Comparison of ENCODE assay signal across 4 fruit fly cellular contexts in genomic region chr3L:12136630-12137029, dm6.
TF ChIP-seq lines count a peak whose summit lies in the region.

Gene CG5645 (minus strand): TSS chr3L:12136706.
Gene Atg12 (plus strand): TSS chr3L:12136967.

TF ChIP-seq in whole organism, adult, 20 proteins besides CTCF, POLR2A, EP300 and RAD21 (continued from another document):
- no peak for TF ChIP-seq cnc (optimal IDR thresholded peaks at IDR 0.05; lab: Kevin White, UChicago)
- no peak for TF ChIP-seq Crg-1 (GFP tag; optimal IDR thresholded peaks at IDR 0.05; lab: Kevin White, UChicago)

TF ChIP-seq in whole organism, embryonic, 481 proteins besides CTCF, POLR2A, EP300 and RAD21 (continued from another document and continues in another):
- TF ChIP-seq Chrac-16 (GFP tag; optimal IDR thresholded peaks at IDR 0.05; lab: Kevin White, UChicago): peak; percentile 45
- TF ChIP-seq CG2712 (tag; optimal IDR thresholded peaks at IDR 0.05; lab: Kevin White, UChicago): peak; percentile 80
- peak; percentile 62 for TF ChIP-seq grau (tag; optimal IDR thresholded peaks at IDR 0.05; lab: Kevin White, UChicago)
- peak; percentile 63 for TF ChIP-seq al (GFP tag; IDR thresholded peaks at IDR 0.05; lab: Robert Waterston, UW)
- peak; percentile 65 for TF ChIP-seq Blimp-1 (GFP tag; optimal IDR thresholded peaks at IDR 0.05; lab: Kevin White, UChicago)
- TF ChIP-seq Hr3 (GFP tag; optimal IDR thresholded peaks at IDR 0.05; lab: Kevin White, UChicago): peak; percentile 8
- TF ChIP-seq CG11695 (GFP tag; IDR thresholded peaks at IDR 0.05; lab: Robert Waterston, UW): peak; percentile 41; the same call in 1 of the 3 replicates
- peak; percentile 47; the same call in 2 of the 3 replicates for TF ChIP-seq ase (GFP tag; IDR thresholded peaks at IDR 0.05; lab: Robert Waterston, UW)
- TF ChIP-seq CG4617 (GFP tag; optimal IDR thresholded peaks at IDR 0.05; lab: Kevin White, UChicago; ENCODE audit: borderline replicate concordance): peak; percentile 81
- no peak for TF ChIP-seq chn (GFP tag; optimal IDR thresholded peaks at IDR 0.05; lab: Kevin White, UChicago)
- peak; percentile 41; the same call in 1 of the 2 replicates for TF ChIP-seq sisA (GFP tag; IDR thresholded peaks at IDR 0.05; lab: Robert Waterston, UW)
- peak; percentile 65 for TF ChIP-seq kay (GFP tag; optimal IDR thresholded peaks at IDR 0.05; lab: Kevin White, UChicago)
- no peak for TF ChIP-seq CG6765 (GFP tag; optimal IDR thresholded peaks at IDR 0.05; lab: Kevin White, UChicago)
- TF ChIP-seq amos (GFP tag; IDR thresholded peaks at IDR 0.05; lab: Robert Waterston, UW; ENCODE audit: partially characterized antibody): peak; percentile 78
- no peak for TF ChIP-seq NC2α (GFP tag; optimal IDR thresholded peaks at IDR 0.05; lab: Kevin White, UChicago)
- TF ChIP-seq ATbp (GFP tag; optimal IDR thresholded peaks at IDR 0.05; lab: Kevin White, UChicago): peak; percentile 49
- TF ChIP-seq BtbVII (GFP tag; optimal IDR thresholded peaks at IDR 0.05; lab: Kevin White, UChicago): no peak
- TF ChIP-seq kah (GFP tag; optimal IDR thresholded peaks at IDR 0.05; lab: Kevin White, UChicago): no peak
- no peak for TF ChIP-seq gsb (GFP tag; IDR thresholded peaks at IDR 0.05; lab: Robert Waterston, UW)
- no peak for TF ChIP-seq Lhr (GFP tag; optimal IDR thresholded peaks at IDR 0.05; lab: Kevin White, UChicago)
- no peak for TF ChIP-seq jing (GFP tag; optimal IDR thresholded peaks at IDR 0.05; lab: Kevin White, UChicago)
- no peak for TF ChIP-seq CG8359 (GFP tag; optimal IDR thresholded peaks at IDR 0.05; lab: Kevin White, UChicago; ENCODE audit: borderline replicate concordance)
- TF ChIP-seq her (GFP tag; optimal IDR thresholded peaks at IDR 0.05; lab: Kevin White, UChicago): no peak
- TF ChIP-seq zfh1 (GFP tag; IDR thresholded peaks at IDR 0.05; lab: Robert Waterston, UW): peak; percentile 66; the same call in 2 of the 3 replicates
- TF ChIP-seq corto (GFP tag; optimal IDR thresholded peaks at IDR 0.05; lab: Kevin White, UChicago): peak; percentile 54
- TF ChIP-seq Doc2 (GFP tag; IDR thresholded peaks at IDR 0.05; lab: Robert Waterston, UW): no peak
- peak; percentile 69 for TF ChIP-seq Xrp1 (GFP tag; IDR thresholded peaks at IDR 0.05; lab: Robert Waterston, UW)
- no peak for TF ChIP-seq cad (GFP tag; optimal IDR thresholded peaks at IDR 0.05; lab: Kevin White, UChicago)
- peak; percentile 46 for TF ChIP-seq CG2678 (tag; optimal IDR thresholded peaks at IDR 0.05; lab: Kevin White, UChicago)
- TF ChIP-seq row (GFP tag; IDR thresholded peaks at IDR 0.05; lab: Robert Waterston, UW): peak; percentile 88
- TF ChIP-seq CG34224 (GFP tag; IDR thresholded peaks at IDR 0.05; lab: Robert Waterston, UW; ENCODE audit: partially characterized antibody): peak; percentile 82
- TF ChIP-seq CG12071 (GFP tag; optimal IDR thresholded peaks at IDR 0.05; lab: Kevin White, UChicago): no peak
- no peak for TF ChIP-seq CG4282 (GFP tag; optimal IDR thresholded peaks at IDR 0.05; lab: Kevin White, UChicago)
- TF ChIP-seq CG11398 (GFP tag; optimal IDR thresholded peaks at IDR 0.05; lab: Kevin White, UChicago): no peak
- peak; percentile 85 for TF ChIP-seq CG17829 (tag; optimal IDR thresholded peaks at IDR 0.05; lab: Kevin White, UChicago)
- no peak for TF ChIP-seq Mes4 (GFP tag; optimal IDR thresholded peaks at IDR 0.05; lab: Kevin White, UChicago)
- peak; percentile 70 for TF ChIP-seq CG9932 (GFP tag; IDR thresholded peaks at IDR 0.05; lab: Robert Waterston, UW)
- TF ChIP-seq CG14050 (GFP tag; IDR thresholded peaks at IDR 0.05; lab: Robert Waterston, UW): peak; percentile 36; the same call in 1 of the 3 replicates
- peak; percentile 28 for TF ChIP-seq NfI (GFP tag; optimal IDR thresholded peaks at IDR 0.05; lab: Kevin White, UChicago)
- peak; percentile 85 for TF ChIP-seq unc-4 (GFP tag; IDR thresholded peaks at IDR 0.05; lab: Robert Waterston, UW; ENCODE audit: partially characterized antibody)
- no peak for TF ChIP-seq CG16863 (GFP tag; optimal IDR thresholded peaks at IDR 0.05; lab: Kevin White, UChicago)
- TF ChIP-seq Hand (GFP tag; optimal IDR thresholded peaks at IDR 0.05; lab: Kevin White, UChicago): no peak

TF ChIP-seq in whole organism, prepupa, 60 proteins besides CTCF, POLR2A, EP300 and RAD21 (continued from another document):
- peak; percentile 64 for TF ChIP-seq OdsH (GFP tag; optimal IDR thresholded peaks at IDR 0.05; lab: Kevin White, UChicago)
- TF ChIP-seq CG31627 (GFP tag; optimal IDR thresholded peaks at IDR 0.05; lab: Kevin White, UChicago): peak; percentile 48
- TF ChIP-seq Eip93F (GFP tag; optimal IDR thresholded peaks at IDR 0.05; lab: Kevin White, UChicago): peak; percentile 18
- TF ChIP-seq Lpt (GFP tag; optimal IDR thresholded peaks at IDR 0.05; lab: Kevin White, UChicago): peak; percentile 12
- TF ChIP-seq pdm3 (GFP tag; optimal IDR thresholded peaks at IDR 0.05; lab: Kevin White, UChicago): peak; percentile 63
- peak; percentile 48 for TF ChIP-seq CG15336 (GFP tag; IDR thresholded peaks at IDR 0.05; lab: Robert Waterston, UW)
- TF ChIP-seq ss (GFP tag; optimal IDR thresholded peaks at IDR 0.05; lab: Kevin White, UChicago): peak; percentile 12 to 66
- no peak for TF ChIP-seq CG16779 (tag; optimal IDR thresholded peaks at IDR 0.05; lab: Kevin White, UChicago)
- peak; percentile 46 for TF ChIP-seq Ets21C (GFP tag; optimal IDR thresholded peaks at IDR 0.05; lab: Kevin White, UChicago)
- TF ChIP-seq salr (GFP tag; optimal IDR thresholded peaks at IDR 0.05; lab: Kevin White, UChicago): peak in 1 of 2 experiments; percentile 24
- no peak for TF ChIP-seq spab (GFP tag; optimal IDR thresholded peaks at IDR 0.05; lab: Kevin White, UChicago)
- peak; percentile 72 for TF ChIP-seq CG3919 (GFP tag; optimal IDR thresholded peaks at IDR 0.05; lab: Kevin White, UChicago)
- peak; percentile 92 for TF ChIP-seq Eip78C (GFP tag; lab: Kevin White, UChicago)
- TF ChIP-seq fd85E (GFP tag; optimal IDR thresholded peaks at IDR 0.05; lab: Kevin White, UChicago): peak; percentile 38
- no peak for TF ChIP-seq vri (GFP tag; optimal IDR thresholded peaks at IDR 0.05; lab: Kevin White, UChicago)
- no peak for TF ChIP-seq Hr38 (GFP tag; optimal IDR thresholded peaks at IDR 0.05; lab: Kevin White, UChicago)
- peak; percentile 76 for TF ChIP-seq topi (GFP tag; optimal IDR thresholded peaks at IDR 0.05; lab: Kevin White, UChicago)
- TF ChIP-seq CG9139 (GFP tag; optimal IDR thresholded peaks at IDR 0.05; lab: Kevin White, UChicago): no peak
- peak; percentile 52 for TF ChIP-seq Ets96B (tag; optimal IDR thresholded peaks at IDR 0.05; lab: Kevin White, UChicago)
- peak; percentile 14 for TF ChIP-seq CG8319 (GFP tag; optimal IDR thresholded peaks at IDR 0.05; lab: Kevin White, UChicago)
- TF ChIP-seq CG7368 (GFP tag; optimal IDR thresholded peaks at IDR 0.05; lab: Kevin White, UChicago): peak; percentile 42
- TF ChIP-seq CG10631 (GFP tag; optimal IDR thresholded peaks at IDR 0.05; lab: Kevin White, UChicago): peak; percentile 71
- no peak for TF ChIP-seq CG6808 (GFP tag; optimal IDR thresholded peaks at IDR 0.05; lab: Kevin White, UChicago)
- TF ChIP-seq CG8632 (GFP tag; optimal IDR thresholded peaks at IDR 0.05; lab: Kevin White, UChicago): peak; percentile 44
- peak; percentile 15; the same call in 1 of the 3 replicates for TF ChIP-seq CG8119 (GFP tag; IDR thresholded peaks at IDR 0.05; lab: Robert Waterston, UW)
- no peak for TF ChIP-seq Sox102F (GFP tag; optimal IDR thresholded peaks at IDR 0.05; lab: Kevin White, UChicago)
- TF ChIP-seq Sox15 (GFP tag; optimal IDR thresholded peaks at IDR 0.05; lab: Kevin White, UChicago): no peak
- no peak for TF ChIP-seq CG6163 (GFP tag; IDR thresholded peaks at IDR 0.05; lab: Robert Waterston, UW)
- peak; percentile 69 for TF ChIP-seq fkh (GFP tag; optimal IDR thresholded peaks at IDR 0.05; lab: Kevin White, UChicago)
- TF ChIP-seq Hr4 (GFP tag; optimal IDR thresholded peaks at IDR 0.05; lab: Kevin White, UChicago): peak; percentile 65
- no peak for TF ChIP-seq CG4318 (GFP tag; optimal IDR thresholded peaks at IDR 0.05; lab: Kevin White, UChicago)
- TF ChIP-seq acj6 (GFP tag; optimal IDR thresholded peaks at IDR 0.05; lab: Kevin White, UChicago): peak; percentile 56
- no peak for TF ChIP-seq Gug (GFP tag; IDR thresholded peaks at IDR 0.05; lab: Robert Waterston, UW)
- TF ChIP-seq Hr39 (GFP tag; optimal IDR thresholded peaks at IDR 0.05; lab: Kevin White, UChicago): peak; percentile 26
- TF ChIP-seq Met (GFP tag; optimal IDR thresholded peaks at IDR 0.05; lab: Kevin White, UChicago): peak; percentile 66
- peak; percentile 52 for TF ChIP-seq CG6792 (GFP tag; optimal IDR thresholded peaks at IDR 0.05; lab: Kevin White, UChicago)
- TF ChIP-seq Sox14 (GFP tag; optimal IDR thresholded peaks at IDR 0.05; lab: Kevin White, UChicago): peak; percentile 43
- TF ChIP-seq achi (GFP tag; optimal IDR thresholded peaks at IDR 0.05; lab: Kevin White, UChicago): peak; percentile 54
- TF ChIP-seq CG11762 (GFP tag; optimal IDR thresholded peaks at IDR 0.05; lab: Kevin White, UChicago; ENCODE audit: insufficient read depth): peak; percentile 31
- peak; percentile 61 for TF ChIP-seq lz (GFP tag; optimal IDR thresholded peaks at IDR 0.05; lab: Kevin White, UChicago)

TF ChIP-seq in whole organism, wandering third instar larva, 38 proteins besides CTCF, POLR2A, EP300 and RAD21 (continued from another document):
- peak; percentile 13 for TF ChIP-seq CG32264 (GFP tag; optimal IDR thresholded peaks at IDR 0.05; lab: Kevin White, UChicago)
